Fruit fly (Drosophila melanogaster): ENCODE measurements around the gene Stim.

Stim gene

DNA sequence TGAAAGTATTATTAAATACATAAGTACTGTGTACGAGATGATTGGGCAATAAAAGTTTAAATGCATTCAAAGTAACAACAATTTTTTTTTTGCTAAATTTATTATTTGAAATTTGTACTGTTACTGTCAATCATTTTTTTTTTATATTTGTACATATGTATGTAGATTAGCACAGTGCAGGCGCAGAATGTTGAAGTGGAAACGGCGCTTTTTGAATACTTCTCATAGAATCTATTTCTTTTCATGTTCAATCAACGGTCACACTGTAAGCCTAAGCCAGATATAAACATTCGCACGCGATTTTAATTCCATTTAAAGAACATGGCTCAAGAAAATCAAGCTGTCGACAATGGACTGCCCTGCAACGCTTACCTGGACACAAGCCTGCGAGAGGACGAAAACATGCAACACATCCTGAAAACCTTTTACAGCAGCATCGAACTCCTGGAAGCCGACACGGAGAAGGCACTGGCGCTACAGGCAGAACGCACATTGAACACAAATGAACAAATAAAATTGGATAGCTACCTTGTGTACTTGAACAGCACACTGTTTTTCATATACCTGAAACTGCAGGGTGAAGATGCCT, 4.6 kb upstream of the Stim start, which contains the start of gene Rrp47:
TSS of gene Rrp47 (plus strand) at position 163 of the 589 bp plus-strand sequence.
- TF ChIP-seq CG8632 (GFP tag; optimal IDR thresholded peaks at IDR 0.05) (no peak), Sox15 (GFP tag; optimal IDR thresholded peaks at IDR 0.05) (no peak), CG10631 (GFP tag; optimal IDR thresholded peaks at IDR 0.05) (no peak), CG8119 (GFP tag; IDR thresholded peaks at IDR 0.05) (no peak), Eip78C (GFP tag) (peak; percentile 28), net (GFP tag; optimal IDR thresholded peaks at IDR 0.05) (no peak)

dm6 chrX:15941527-15941926, 1.3 kb upstream of the Stim start:
- TF ChIP-seq esn (GFP tag; optimal IDR thresholded peaks at IDR 0.05) (no peak), CG8119 (GFP tag; IDR thresholded peaks at IDR 0.05) (no peak)

DNA sequence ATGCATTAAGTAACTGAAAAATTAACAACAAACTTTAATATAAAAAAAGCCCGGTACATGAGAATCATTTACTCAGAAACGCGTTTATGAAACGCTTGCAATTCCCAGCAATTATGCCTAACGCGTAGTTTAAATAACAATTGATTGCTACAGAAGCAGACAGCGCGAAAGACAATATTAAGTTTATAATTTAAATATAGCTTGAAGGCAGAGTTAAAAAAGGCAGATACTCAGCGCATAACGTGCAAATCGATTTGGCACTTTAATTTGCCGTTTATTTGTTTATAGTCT, 650 bp upstream of the Stim start, which contains the start of gene CG8924:
TSS of gene CG8924 (plus strand) at position 122 of the 291 bp plus-strand sequence.
- TF ChIP-seq CG11294 (GFP tag; IDR thresholded peaks at IDR 0.05), result no peak
- no peak for TF ChIP-seq CG8319 (GFP tag; optimal IDR thresholded peaks at IDR 0.05)
- peak; percentile 58 for TF ChIP-seq Eip78C (GFP tag)

DNA sequence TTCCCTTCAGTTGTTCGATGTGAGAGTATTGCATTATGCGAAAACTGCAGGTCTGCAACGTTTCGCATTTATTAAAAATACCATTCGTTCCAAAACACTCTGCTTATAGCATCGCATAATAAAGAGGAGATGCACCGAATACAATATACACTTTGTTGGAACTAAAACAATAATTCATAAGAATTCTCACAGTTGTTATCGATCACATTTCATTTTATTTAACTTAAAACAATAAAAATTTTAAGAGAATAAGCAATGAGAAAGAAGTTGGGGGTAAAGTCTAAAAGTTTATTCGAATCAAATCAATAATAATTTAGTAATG, 6.1 kb downstream of the Stim start:
- TF ChIP-seq CG6854 (GFP tag; optimal IDR thresholded peaks at IDR 0.05), result no peak
- TF ChIP-seq Eip75B (GFP tag; optimal IDR thresholded peaks at IDR 0.05), result no peak
- TF ChIP-seq eg (GFP tag; IDR thresholded peaks at IDR 0.05), result no peak
- no peak for TF ChIP-seq fd59A (GFP tag; optimal IDR thresholded peaks at IDR 0.05)
- TF ChIP-seq CG6163 (GFP tag; IDR thresholded peaks at IDR 0.05), result no peak
- TF ChIP-seq Sox15 (GFP tag; optimal IDR thresholded peaks at IDR 0.05), result no peak
- no peak for TF ChIP-seq CG6792 (GFP tag; optimal IDR thresholded peaks at IDR 0.05)
- TF ChIP-seq CG15336 (GFP tag; IDR thresholded peaks at IDR 0.05), result no peak
- TF ChIP-seq Hr39 (GFP tag; optimal IDR thresholded peaks at IDR 0.05), result no peak
- no peak for TF ChIP-seq dsx (GFP tag; optimal IDR thresholded peaks at IDR 0.05; ENCODE audit: poor library complexity, severe bottlenecking)
- TF ChIP-seq net (GFP tag; optimal IDR thresholded peaks at IDR 0.05), result no peak
- TF ChIP-seq Eip78C (GFP tag), result peak; percentile 64
- no peak for TF ChIP-seq CG11294 (GFP tag; IDR thresholded peaks at IDR 0.05)
- TF ChIP-seq ss (GFP tag; optimal IDR thresholded peaks at IDR 0.05), result no peak
- peak; percentile 33 for TF ChIP-seq Hr4 (GFP tag; optimal IDR thresholded peaks at IDR 0.05)
- no peak for TF ChIP-seq fd85E (GFP tag; optimal IDR thresholded peaks at IDR 0.05)
- TF ChIP-seq CG8632 (GFP tag; optimal IDR thresholded peaks at IDR 0.05), result no peak
- no peak for TF ChIP-seq Ets21C (GFP tag; optimal IDR thresholded peaks at IDR 0.05)
- no peak for TF ChIP-seq CG1621 (tag; optimal IDR thresholded peaks at IDR 0.05)
- no peak for TF ChIP-seq pdm3 (GFP tag; optimal IDR thresholded peaks at IDR 0.05)
- TF ChIP-seq CG3032 (tag; optimal IDR thresholded peaks at IDR 0.05), result peak; percentile 30
- TF ChIP-seq Eip93F (GFP tag; optimal IDR thresholded peaks at IDR 0.05), result no peak
- no peak for TF ChIP-seq CG8319 (GFP tag; optimal IDR thresholded peaks at IDR 0.05)
- TF ChIP-seq Met (GFP tag; optimal IDR thresholded peaks at IDR 0.05), result no peak
- TF ChIP-seq OdsH (GFP tag; optimal IDR thresholded peaks at IDR 0.05), result no peak
- peak; percentile 16 for TF ChIP-seq lz (GFP tag; optimal IDR thresholded peaks at IDR 0.05)
- no peak for TF ChIP-seq salr (GFP tag; optimal IDR thresholded peaks at IDR 0.05)
- no peak for TF ChIP-seq fkh (GFP tag; optimal IDR thresholded peaks at IDR 0.05)
- no peak for TF ChIP-seq CG8119 (GFP tag; IDR thresholded peaks at IDR 0.05)
- no peak for TF ChIP-seq CG10631 (GFP tag; optimal IDR thresholded peaks at IDR 0.05)

- TF ChIP-seq svp (GFP tag), result no peak
- TF ChIP-seq achi (GFP tag; optimal IDR thresholded peaks at IDR 0.05), result no peak
- TF ChIP-seq CG34406 (GFP tag; optimal IDR thresholded peaks at IDR 0.05), result no peak
- no peak for TF ChIP-seq esn (GFP tag; optimal IDR thresholded peaks at IDR 0.05)
- no peak for TF ChIP-seq Ets21C (GFP tag; optimal IDR thresholded peaks at IDR 0.05)
- no peak for TF ChIP-seq CG3032 (tag; optimal IDR thresholded peaks at IDR 0.05)
- no peak for TF ChIP-seq Smox (GFP tag; optimal IDR thresholded peaks at IDR 0.05)
Observed at dm6 chrX:15933504-15934225, 6.6 kb downstream of the Stim start, which contains the start of gene Ranbp16. TSS of gene Ranbp16 (minus strand) at chrX:15933867.

Measured in whole organism, prepupa.